Worm (Caenorhabditis elegans): ENCODE results near the gene ptr-18.

The ptr-18 gene

ce11 chrII:13003244-13003643, 37.9 kb downstream of the ptr-18 start:
- TF ChIP-seq zim-3 (tag; optimal IDR thresholded peaks at IDR 0.05): no peak
- TF ChIP-seq ztf-18 (tag; optimal IDR thresholded peaks at IDR 0.05): no peak
- no peak for TF ChIP-seq dpl-1 (GFP tag; optimal IDR thresholded peaks at IDR 0.05)
- TF ChIP-seq F23B12.7 (tag; optimal IDR thresholded peaks at IDR 0.05; ENCODE audit: insufficient read depth): no peak
- no peak for TF ChIP-seq hmg-1.2 (GFP tag; IDR thresholded peaks at IDR 0.05)
- no peak for TF ChIP-seq snpc-3.4 (tag; optimal IDR thresholded peaks at IDR 0.05)
- TF ChIP-seq Y95B8A.8 (GFP tag; IDR thresholded peaks at IDR 0.05): no peak
- TF ChIP-seq B0336.3 (GFP tag; IDR thresholded peaks at IDR 0.05): no peak
- no peak for TF ChIP-seq Y67H2A.10 (GFP tag; conservative IDR thresholded peaks at IDR 0.05)
- TF ChIP-seq K11D2.4 (GFP tag; IDR thresholded peaks at IDR 0.05): no peak
- no peak for TF ChIP-seq F57A8.1 (GFP tag; optimal IDR thresholded peaks at IDR 0.05)
- no peak for TF ChIP-seq sdz-38 (tag; optimal IDR thresholded peaks at IDR 0.05)
- no peak for TF ChIP-seq bed-2 (GFP tag; IDR thresholded peaks at IDR 0.05)
- TF ChIP-seq die-1 (tag; optimal IDR thresholded peaks at IDR 0.05): no peak
- no peak for TF ChIP-seq egl-44 (GFP tag; IDR thresholded peaks at IDR 0.05)
- no peak for TF ChIP-seq B0035.1 (tag; optimal IDR thresholded peaks at IDR 0.05)
- no peak for TF ChIP-seq ztf-3 (GFP tag; optimal IDR thresholded peaks at IDR 0.05)
- no peak for TF ChIP-seq lir-1 (GFP tag; conservative IDR thresholded peaks at IDR 0.05)
- no peak for TF ChIP-seq egl-18 (GFP tag; IDR thresholded peaks at IDR 0.05)
- TF ChIP-seq mel-28 (tag; optimal IDR thresholded peaks at IDR 0.05; ENCODE audit: borderline replicate concordance): no peak

- TF ChIP-seq nhr-80 (tag; optimal IDR thresholded peaks at IDR 0.05) (peak; percentile 52), athp-1 (tag; optimal IDR thresholded peaks at IDR 0.05) (no peak)
These were observed 39.0 kb downstream of the ptr-18 start for ce11 chrII:13004160-13004871.

- TF ChIP-seq hmg-20 (GFP tag; IDR thresholded peaks at IDR 0.05) (no peak), nhr-27 (tag; optimal IDR thresholded peaks at IDR 0.05) (no peak)
These were observed 39.5 kb downstream of the ptr-18 start for ce11 chrII:13004872-13005252.

- TF ChIP-seq lin-40 (tag; optimal IDR thresholded peaks at IDR 0.05) (peak; percentile 0), nhr-120 (GFP tag; IDR thresholded peaks at IDR 0.05) (no peak), nhr-80 (tag; optimal IDR thresholded peaks at IDR 0.05) (peak; percentile 54), ztf-26 (tag; optimal IDR thresholded peaks at IDR 0.05) (peak; percentile 35), ztf-22 (GFP tag; optimal IDR thresholded peaks at IDR 0.05) (peak; percentile 37)
These were observed 40.9 kb downstream of the ptr-18 start for ce11 chrII:13006283-13006682.

ce11 chrII:13007717-13008461, 42.5 kb downstream of the ptr-18 start, which contains the start of gene oig-2:
Gene oig-2, minus strand, starts transcription at chrII:13008164.
- TF ChIP-seq sdz-38 (tag; optimal IDR thresholded peaks at IDR 0.05) (no peak), ztf-28 (GFP tag; IDR thresholded peaks at IDR 0.05) (no peak), lag-1 (GFP tag; IDR thresholded peaks at IDR 0.05) (no peak), madf-3 (GFP tag; IDR thresholded peaks at IDR 0.05) (no peak), dox-1 (GFP tag; IDR thresholded peaks at IDR 0.05) (no peak), nhr-27 (tag; optimal IDR thresholded peaks at IDR 0.05) (no peak), lin-26 (GFP tag; IDR thresholded peaks at IDR 0.05) (no peak), madf-8 (GFP tag; conservative IDR thresholded peaks at IDR 0.05) (no peak), bed-1 (GFP tag; IDR thresholded peaks at IDR 0.05) (no peak), tbp1 (GFP tag; optimal IDR thresholded peaks at IDR 0.05) (no peak), F10E7.11 (tag; optimal IDR thresholded peaks at IDR 0.05) (no peak), ztf-26 (tag; optimal IDR thresholded peaks at IDR 0.05) (no peak), F22D6.2 (tag; optimal IDR thresholded peaks at IDR 0.05) (no peak), ceh-91 (GFP tag; IDR thresholded peaks at IDR 0.05) (no peak), snpc-1.3 (tag; optimal IDR thresholded peaks at IDR 0.05; ENCODE audit: insufficient read depth) (no peak)
